Worm (Caenorhabditis elegans) whole organism, mixed stage, embryonic: ENCODE measurements around the gene Y55F3C.10.
A peak's percentile ranks its signal among the peaks of the same experiment; 100 is the strongest.

ENCODE experiments used
- M03D4.4 ChIP-seq: sonication (generic microtip); optimal IDR thresholded peaks from 2 replicates; lab custom pipeline; 2017; ENCODE audit warnings: mild to moderate bottlenecking, missing genetic modification characterization, missing compliant biosample characterization
- bed-3 ChIP-seq: fragments of 200-800 bp; sonication (Bioruptor generic); optimal IDR thresholded peaks from 3 replicates; lab custom pipeline; 2018; ENCODE audit warnings: mild to moderate bottlenecking, missing genetic modification characterization, moderate library complexity, missing compliant biosample characterization
- blmp-1 ChIP-seq: fragments of 150-350 bp; optimal IDR thresholded peaks from 2 replicates; lab custom pipeline; 2014; ENCODE audit warnings: missing biosample characterization, missing genetic modification characterization
- ceh-39 ChIP-seq: fragments of 150-350 bp; optimal IDR thresholded peaks from 2 replicates; lab custom pipeline; 2014; ENCODE audit warnings: missing biosample characterization, missing genetic modification characterization
- ceh-43 ChIP-seq: fragments of 200-800 bp; sonication (Bioruptor generic); optimal IDR thresholded peaks from 2 replicates; lab custom pipeline; 2018; ENCODE audit warnings: mild to moderate bottlenecking, missing genetic modification characterization, moderate library complexity, missing compliant biosample characterization
- ceh-83 ChIP-seq: fragments of 200-800 bp; sonication (Bioruptor generic); optimal IDR thresholded peaks from 2 replicates; lab custom pipeline; 2018; ENCODE audit warnings: mild to moderate bottlenecking, missing genetic modification characterization, missing compliant biosample characterization
- ces-1 ChIP-seq: fragments of 150-350 bp; optimal IDR thresholded peaks from 2 replicates; lab custom pipeline; 2014; ENCODE audit warnings: missing biosample characterization, missing genetic modification reagents, missing genetic modification characterization
- cnd-1 ChIP-seq: fragments of 200-800 bp; sonication (Bioruptor generic); optimal IDR thresholded peaks from 2 replicates; lab custom pipeline; 2018; ENCODE audit warnings: mild to moderate bottlenecking, missing genetic modification characterization, missing compliant biosample characterization
- drap-1 ChIP-seq: fragments of 200-800 bp; sonication (Bioruptor generic); optimal IDR thresholded peaks from 3 replicates; lab custom pipeline; 2018; ENCODE audit warnings: mild to moderate bottlenecking, missing genetic modification characterization, missing compliant biosample characterization
- elt-3 ChIP-seq: fragments of 150-350 bp; optimal IDR thresholded peaks from 2 replicates; lab custom pipeline; 2014; ENCODE audit warnings: missing biosample characterization, missing genetic modification characterization
- flh-1 ChIP-seq: fragments of 200-800 bp; sonication (Bioruptor generic); optimal IDR thresholded peaks from 2 replicates; lab custom pipeline; 2018; ENCODE audit warnings: mild to moderate bottlenecking, missing genetic modification characterization, moderate library complexity, missing compliant biosample characterization
- hlh-1 ChIP-seq: fragments of 150-350 bp; optimal IDR thresholded peaks from 2 replicates; lab custom pipeline; 2014; ENCODE audit warnings: missing biosample characterization, missing genetic modification reagents, missing genetic modification characterization
- lin-13 ChIP-seq: fragments of 150-350 bp; optimal IDR thresholded peaks from 2 replicates; lab custom pipeline; 2014; ENCODE audit warnings: missing biosample characterization, missing genetic modification characterization
- lin-32 ChIP-seq: fragments of 200-800 bp; sonication (Bioruptor generic); optimal IDR thresholded peaks from 2 replicates; lab custom pipeline; 2018; ENCODE audit warnings: mild to moderate bottlenecking, missing genetic modification characterization, missing compliant biosample characterization
- lsy-2 ChIP-seq: fragments of 150-350 bp; optimal IDR thresholded peaks from 2 replicates; lab custom pipeline; 2014; ENCODE audit warnings: missing biosample characterization, missing genetic modification characterization
- mab-5 ChIP-seq: fragments of 150-350 bp; optimal IDR thresholded peaks from 2 replicates; lab custom pipeline; 2014; ENCODE audit warnings: missing biosample characterization, missing genetic modification characterization
- mep-1 ChIP-seq: fragments of 150-350 bp; optimal IDR thresholded peaks from 2 replicates; lab custom pipeline; 2017; ENCODE audit warnings: missing biosample characterization, missing genetic modification reagents, missing genetic modification characterization, inconsistent platforms
- mls-2 ChIP-seq: sonication (generic microtip); optimal IDR thresholded peaks from 2 replicates; lab custom pipeline; 2016; ENCODE audit warnings: mild to moderate bottlenecking, missing genetic modification characterization, moderate library complexity, missing compliant biosample characterization
- nhr-12 ChIP-seq: fragments of 150-350 bp; optimal IDR thresholded peaks from 2 replicates; lab custom pipeline; 2014; ENCODE audit warnings: missing biosample characterization, missing genetic modification characterization
- nhr-2 ChIP-seq: fragments of 150-350 bp; optimal IDR thresholded peaks from 2 replicates; lab custom pipeline; 2014; ENCODE audit warnings: missing biosample characterization, missing genetic modification characterization
- nhr-237 ChIP-seq: fragments of 150-350 bp; optimal IDR thresholded peaks from 2 replicates; lab custom pipeline; 2014; ENCODE audit warnings: missing biosample characterization, missing genetic modification characterization
- nhr-28 ChIP-seq: fragments of 150-350 bp; optimal IDR thresholded peaks from 2 replicates; lab custom pipeline; 2014; ENCODE audit warnings: missing biosample characterization, missing genetic modification characterization
- nhr-76 ChIP-seq: sonication (generic microtip); optimal IDR thresholded peaks from 2 replicates; lab custom pipeline; 2017; ENCODE audit warnings: missing biosample characterization, missing genetic modification characterization
- pha-4 ChIP-seq: fragments of 150-350 bp; optimal IDR thresholded peaks from 2 replicates; lab custom pipeline; 2018; ENCODE audit warnings: missing biosample characterization, missing genetic modification reagents, missing genetic modification characterization
- sem-2 ChIP-seq: fragments of 200-800 bp; sonication (Bioruptor generic); optimal IDR thresholded peaks from 2 replicates; lab custom pipeline; 2018; ENCODE audit warnings: mild to moderate bottlenecking, missing genetic modification characterization, missing compliant biosample characterization
- snpc-4 ChIP-seq: fragments of 150-350 bp; optimal IDR thresholded peaks from 2 replicates; lab custom pipeline; 2014; ENCODE audit warnings: missing biosample characterization, missing genetic modification characterization
- sptf-1 ChIP-seq: sonication (generic microtip); optimal IDR thresholded peaks from 2 replicates; lab custom pipeline; 2017; ENCODE audit warnings: mild to moderate bottlenecking, missing genetic modification characterization, moderate library complexity, missing compliant biosample characterization
- unc-120 ChIP-seq: sonication (generic microtip); optimal IDR thresholded peaks from 2 replicates; lab custom pipeline; 2017; ENCODE audit warnings: missing genetic modification characterization, missing compliant biosample characterization; ENCODE audit not compliant: poor library complexity, severe bottlenecking
- unc-39 ChIP-seq: fragments of 150-350 bp; optimal IDR thresholded peaks from 2 replicates; lab custom pipeline; 2014; ENCODE audit warnings: missing biosample characterization, missing genetic modification characterization
- unc-62 ChIP-seq: fragments of 150-350 bp; optimal IDR thresholded peaks from 2 replicates; lab custom pipeline; 2014; ENCODE audit warnings: missing biosample characterization, missing genetic modification reagents, missing genetic modification characterization
- zip-8 ChIP-seq: fragments of 150-350 bp; optimal IDR thresholded peaks from 2 replicates; lab custom pipeline; 2014; ENCODE audit warnings: missing biosample characterization, missing genetic modification characterization
- ztf-11 ChIP-seq: fragments of 150-350 bp; optimal IDR thresholded peaks from 2 replicates; lab custom pipeline; 2014; ENCODE audit warnings: missing biosample characterization, missing genetic modification characterization

Gene Y55F3C.10

ce11 chrIV:728095-728494, 8.8 kb upstream of the Y55F3C.10 start, which contains the start of gene Y55F3C.9:
Y55F3C.9 (minus strand) TSS chrIV:728195.
- TF ChIP-seq nhr-2 (tag; lab: Kevin White, UChicago), result no peak
- TF ChIP-seq, all 35 proteins: peak for 0

DNA sequence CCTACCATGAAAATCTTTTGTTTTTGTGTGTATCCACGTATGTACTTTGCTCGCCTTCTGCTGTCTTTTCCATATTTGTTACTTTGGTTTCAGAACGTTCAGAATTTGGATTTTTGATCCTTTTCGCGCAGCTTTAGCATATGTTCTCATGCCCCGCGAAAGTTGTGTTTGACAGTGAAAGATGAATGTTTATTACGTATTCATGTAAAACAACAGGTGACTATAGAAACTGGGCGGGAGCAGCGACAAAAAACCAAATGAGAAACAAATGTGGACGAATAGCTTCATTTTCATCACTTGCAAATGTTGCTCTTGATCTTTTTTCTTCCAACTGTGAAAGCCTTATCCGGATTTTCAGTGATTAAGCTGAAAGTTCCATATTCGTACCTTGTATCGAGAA, 2.9 kb downstream of the Y55F3C.10 start, which contains the start of gene clec-164:
clec-164 (plus strand) TSS at position 301 of the 400 bp plus-strand sequence.
- TF ChIP-seq elt-3 (no peak), zip-8 (no peak), unc-62 (GFP tag; lab: Kevin White, UChicago) (no peak), nhr-28 (tag; lab: Kevin White, UChicago) (no peak), drap-1 (GFP tag; lab: Kevin White, UChicago) (no peak), nhr-2 (tag; lab: Kevin White, UChicago) (no peak), lsy-2 (tag; lab: Kevin White, UChicago) (no peak), bed-3 (GFP tag; lab: Kevin White, UChicago) (no peak), sptf-1 (tag; lab: Kevin White, UChicago) (no peak), mls-2 (tag; lab: Kevin White, UChicago) (no peak), mab-5 (no peak), flh-1 (no peak), hlh-1 (no peak), unc-39 (tag; lab: Kevin White, UChicago) (no peak), blmp-1 (tag; lab: Kevin White, UChicago) (no peak), snpc-4 (tag; lab: Kevin White, UChicago) (no peak), nhr-12 (tag; lab: Kevin White, UChicago) (no peak), ceh-39 (tag; lab: Kevin White, UChicago) (no peak), lin-13 (tag; lab: Kevin White, UChicago) (no peak)

DNA sequence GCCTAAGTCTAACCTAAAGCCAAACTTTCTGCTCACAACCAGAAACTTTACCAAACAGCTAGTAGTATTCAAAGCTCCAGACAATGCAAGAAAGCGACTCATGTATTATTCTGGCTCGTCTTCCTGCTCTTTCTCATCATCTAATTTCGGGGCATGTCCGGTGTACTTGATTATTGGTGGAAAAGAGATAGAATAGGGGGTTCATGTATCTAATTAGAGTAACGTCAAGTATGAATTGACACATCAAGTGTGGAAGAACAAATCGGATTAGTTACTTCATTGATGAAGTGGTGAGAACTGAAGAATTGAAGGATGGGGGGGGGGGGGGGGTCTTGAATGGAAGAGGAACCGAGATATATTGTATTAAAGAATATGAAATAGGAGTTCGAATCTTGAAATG, 3.8 kb downstream of the Y55F3C.10 start:
- no peak for TF ChIP-seq pha-4 (tag; lab: Kevin White, UChicago)
- no peak for TF ChIP-seq mab-5
- TF ChIP-seq ceh-83 (GFP tag; lab: Kevin White, UChicago), result peak; percentile 4
- TF ChIP-seq ces-1 (GFP tag; lab: Kevin White, UChicago), result peak; percentile 93
- no peak for TF ChIP-seq nhr-76 (tag; lab: Kevin White, UChicago)
- no peak for TF ChIP-seq M03D4.4 (tag; lab: Kevin White, UChicago)
- TF ChIP-seq nhr-237, result no peak
- no peak for TF ChIP-seq mep-1 (tag; lab: Kevin White, UChicago)
- TF ChIP-seq, all 35 proteins: peak for 2

DNA sequence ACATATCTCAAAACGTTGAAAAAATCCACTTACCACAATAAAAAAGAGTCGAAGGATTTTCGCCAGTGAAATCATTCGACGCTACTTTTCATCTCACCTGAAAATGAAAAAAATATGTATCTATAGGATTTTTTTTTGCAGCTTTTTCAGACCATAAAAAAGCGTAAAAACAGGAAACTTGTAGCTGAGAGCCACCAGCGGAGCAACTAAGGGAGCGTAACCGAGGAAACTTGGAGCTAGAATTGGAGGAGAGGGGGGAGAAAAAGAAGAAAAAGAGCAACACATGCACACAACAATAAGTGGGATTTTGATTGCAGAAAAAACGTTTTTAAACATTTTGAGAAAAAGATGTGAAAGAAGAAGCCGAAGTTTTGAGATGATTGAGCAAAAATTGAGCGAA, 11.6 kb downstream of the Y55F3C.10 start, which contains the start of gene cutl-26:
cutl-26 (minus strand) TSS at position 101 of the 400 bp plus-strand sequence.
- no peak for TF ChIP-seq unc-62 (GFP tag; lab: Kevin White, UChicago)
- TF ChIP-seq mep-1 (tag; lab: Kevin White, UChicago), result no peak
- TF ChIP-seq ces-1 (GFP tag; lab: Kevin White, UChicago), result no peak
- TF ChIP-seq nhr-237, result no peak
- no peak for TF ChIP-seq unc-120
- no peak for TF ChIP-seq lsy-2 (tag; lab: Kevin White, UChicago)
- TF ChIP-seq lin-32, result no peak
- no peak for TF ChIP-seq sem-2 (GFP tag; lab: Kevin White, UChicago)
- no peak for TF ChIP-seq pha-4 (tag; lab: Kevin White, UChicago)
- no peak for TF ChIP-seq hlh-1
- no peak for TF ChIP-seq blmp-1 (tag; lab: Kevin White, UChicago)
- TF ChIP-seq snpc-4 (tag; lab: Kevin White, UChicago), result no peak
- no peak for TF ChIP-seq M03D4.4 (tag; lab: Kevin White, UChicago)

ce11 chrIV:698304-698703, 20.9 kb downstream of the Y55F3C.10 start, which contains the start of gene Y55F3C.17:
Y55F3C.17 (minus strand) TSS chrIV:698404.
- no peak for TF ChIP-seq lin-13 (tag; lab: Kevin White, UChicago)
- TF ChIP-seq lin-32, result no peak
- no peak for TF ChIP-seq M03D4.4 (tag; lab: Kevin White, UChicago)

ce11 chrIV:684748-685147, 34.5 kb downstream of the Y55F3C.10 start:
- TF ChIP-seq elt-3 (no peak), cnd-1 (no peak), mep-1 (tag; lab: Kevin White, UChicago) (no peak), mls-2 (tag; lab: Kevin White, UChicago) (no peak), lin-32 (no peak), pha-4 (tag; lab: Kevin White, UChicago) (no peak), snpc-4 (tag; lab: Kevin White, UChicago) (no peak), nhr-2 (tag; lab: Kevin White, UChicago) (no peak), hlh-1 (no peak), ceh-39 (tag; lab: Kevin White, UChicago) (no peak), flh-1 (no peak), zip-8 (no peak), sem-2 (GFP tag; lab: Kevin White, UChicago) (no peak), ztf-11 (tag; lab: Kevin White, UChicago) (no peak), ceh-83 (GFP tag; lab: Kevin White, UChicago) (no peak), drap-1 (GFP tag; lab: Kevin White, UChicago) (no peak), ceh-43 (GFP tag; lab: Kevin White, UChicago) (no peak), nhr-28 (tag; lab: Kevin White, UChicago) (no peak)
